Worm (Caenorhabditis elegans) whole organism, mixed stage, embryonic: ENCODE data around the gene C07H4.1.

Source experiments
- M03D4.4 ChIP-seq: sonication (generic microtip); optimal IDR thresholded peaks from 2 replicates; lab custom pipeline; 2017; ENCODE audit warnings: mild to moderate bottlenecking, missing genetic modification characterization, missing compliant biosample characterization
- bed-3 ChIP-seq: fragments of 200-800 bp; sonication (Bioruptor generic); optimal IDR thresholded peaks from 3 replicates; lab custom pipeline; 2018; ENCODE audit warnings: mild to moderate bottlenecking, missing genetic modification characterization, moderate library complexity, missing compliant biosample characterization
- blmp-1 ChIP-seq: fragments of 150-350 bp; optimal IDR thresholded peaks from 2 replicates; lab custom pipeline; 2014; ENCODE audit warnings: missing biosample characterization, missing genetic modification characterization
- ceh-39 ChIP-seq: fragments of 150-350 bp; optimal IDR thresholded peaks from 2 replicates; lab custom pipeline; 2014; ENCODE audit warnings: missing biosample characterization, missing genetic modification characterization
- ceh-43 ChIP-seq: fragments of 200-800 bp; sonication (Bioruptor generic); optimal IDR thresholded peaks from 2 replicates; lab custom pipeline; 2018; ENCODE audit warnings: mild to moderate bottlenecking, missing genetic modification characterization, moderate library complexity, missing compliant biosample characterization
- ceh-83 ChIP-seq: fragments of 200-800 bp; sonication (Bioruptor generic); optimal IDR thresholded peaks from 2 replicates; lab custom pipeline; 2018; ENCODE audit warnings: mild to moderate bottlenecking, missing genetic modification characterization, missing compliant biosample characterization
- ces-1 ChIP-seq: fragments of 150-350 bp; optimal IDR thresholded peaks from 2 replicates; lab custom pipeline; 2014; ENCODE audit warnings: missing biosample characterization, missing genetic modification reagents, missing genetic modification characterization
- cnd-1 ChIP-seq: fragments of 200-800 bp; sonication (Bioruptor generic); optimal IDR thresholded peaks from 2 replicates; lab custom pipeline; 2018; ENCODE audit warnings: mild to moderate bottlenecking, missing genetic modification characterization, missing compliant biosample characterization
- drap-1 ChIP-seq: fragments of 200-800 bp; sonication (Bioruptor generic); optimal IDR thresholded peaks from 3 replicates; lab custom pipeline; 2018; ENCODE audit warnings: mild to moderate bottlenecking, missing genetic modification characterization, missing compliant biosample characterization
- elt-1 ChIP-seq: sonication (generic microtip); optimal IDR thresholded peaks from 2 replicates; lab custom pipeline; 2017; ENCODE audit warnings: missing genetic modification characterization, mild to moderate bottlenecking, missing compliant biosample characterization, antibody characterized with exemption, moderate library complexity, borderline replicate concordance; ENCODE audit not compliant: insufficient read depth
- elt-3 ChIP-seq: fragments of 150-350 bp; optimal IDR thresholded peaks from 2 replicates; lab custom pipeline; 2014; ENCODE audit warnings: missing biosample characterization, missing genetic modification characterization
- flh-1 ChIP-seq: fragments of 200-800 bp; sonication (Bioruptor generic); optimal IDR thresholded peaks from 2 replicates; lab custom pipeline; 2018; ENCODE audit warnings: mild to moderate bottlenecking, missing genetic modification characterization, moderate library complexity, missing compliant biosample characterization
- ham-2 ChIP-seq: fragments of 200-800 bp; sonication (Bioruptor generic); optimal IDR thresholded peaks from 2 replicates; lab custom pipeline; 2018; ENCODE audit warnings: mild to moderate bottlenecking, missing genetic modification characterization, missing compliant biosample characterization
- hlh-1 ChIP-seq: fragments of 150-350 bp; optimal IDR thresholded peaks from 2 replicates; lab custom pipeline; 2014; ENCODE audit warnings: missing biosample characterization, missing genetic modification reagents, missing genetic modification characterization
- lin-13 ChIP-seq: fragments of 150-350 bp; optimal IDR thresholded peaks from 2 replicates; lab custom pipeline; 2014; ENCODE audit warnings: missing biosample characterization, missing genetic modification characterization
- lin-32 ChIP-seq: fragments of 200-800 bp; sonication (Bioruptor generic); optimal IDR thresholded peaks from 2 replicates; lab custom pipeline; 2018; ENCODE audit warnings: mild to moderate bottlenecking, missing genetic modification characterization, missing compliant biosample characterization
- lsy-2 ChIP-seq: fragments of 150-350 bp; optimal IDR thresholded peaks from 2 replicates; lab custom pipeline; 2014; ENCODE audit warnings: missing biosample characterization, missing genetic modification characterization
- mab-5 ChIP-seq: fragments of 150-350 bp; optimal IDR thresholded peaks from 2 replicates; lab custom pipeline; 2014; ENCODE audit warnings: missing biosample characterization, missing genetic modification characterization
- mep-1 ChIP-seq: fragments of 150-350 bp; optimal IDR thresholded peaks from 2 replicates; lab custom pipeline; 2017; ENCODE audit warnings: missing biosample characterization, missing genetic modification reagents, missing genetic modification characterization, inconsistent platforms
- mls-2 ChIP-seq: sonication (generic microtip); optimal IDR thresholded peaks from 2 replicates; lab custom pipeline; 2016; ENCODE audit warnings: mild to moderate bottlenecking, missing genetic modification characterization, moderate library complexity, missing compliant biosample characterization
- nhr-12 ChIP-seq: fragments of 150-350 bp; optimal IDR thresholded peaks from 2 replicates; lab custom pipeline; 2014; ENCODE audit warnings: missing biosample characterization, missing genetic modification characterization
- nhr-2 ChIP-seq: fragments of 150-350 bp; optimal IDR thresholded peaks from 2 replicates; lab custom pipeline; 2014; ENCODE audit warnings: missing biosample characterization, missing genetic modification characterization
- nhr-237 ChIP-seq: fragments of 150-350 bp; optimal IDR thresholded peaks from 2 replicates; lab custom pipeline; 2014; ENCODE audit warnings: missing biosample characterization, missing genetic modification characterization
- nhr-28 ChIP-seq: fragments of 150-350 bp; optimal IDR thresholded peaks from 2 replicates; lab custom pipeline; 2014; ENCODE audit warnings: missing biosample characterization, missing genetic modification characterization
- nhr-76 ChIP-seq: sonication (generic microtip); optimal IDR thresholded peaks from 2 replicates; lab custom pipeline; 2017; ENCODE audit warnings: missing biosample characterization, missing genetic modification characterization
- pha-4 ChIP-seq: fragments of 150-350 bp; optimal IDR thresholded peaks from 2 replicates; lab custom pipeline; 2018; ENCODE audit warnings: missing biosample characterization, missing genetic modification reagents, missing genetic modification characterization
- sem-2 ChIP-seq: fragments of 200-800 bp; sonication (Bioruptor generic); optimal IDR thresholded peaks from 2 replicates; lab custom pipeline; 2018; ENCODE audit warnings: mild to moderate bottlenecking, missing genetic modification characterization, missing compliant biosample characterization
- snpc-4 ChIP-seq: fragments of 150-350 bp; optimal IDR thresholded peaks from 2 replicates; lab custom pipeline; 2014; ENCODE audit warnings: missing biosample characterization, missing genetic modification characterization
- sptf-1 ChIP-seq: sonication (generic microtip); optimal IDR thresholded peaks from 2 replicates; lab custom pipeline; 2017; ENCODE audit warnings: mild to moderate bottlenecking, missing genetic modification characterization, moderate library complexity, missing compliant biosample characterization
- tbx-8 ChIP-seq: fragments of 200-800 bp; sonication (Bioruptor generic); optimal IDR thresholded peaks from 2 replicates; lab custom pipeline; 2018; ENCODE audit warnings: mild to moderate bottlenecking, missing genetic modification characterization, moderate library complexity, missing compliant biosample characterization
- unc-39 ChIP-seq: fragments of 150-350 bp; optimal IDR thresholded peaks from 2 replicates; lab custom pipeline; 2014; ENCODE audit warnings: missing biosample characterization, missing genetic modification characterization
- unc-62 ChIP-seq: fragments of 150-350 bp; optimal IDR thresholded peaks from 2 replicates; lab custom pipeline; 2014; ENCODE audit warnings: missing biosample characterization, missing genetic modification reagents, missing genetic modification characterization
- zip-8 ChIP-seq: fragments of 150-350 bp; optimal IDR thresholded peaks from 2 replicates; lab custom pipeline; 2014; ENCODE audit warnings: missing biosample characterization, missing genetic modification characterization
- ztf-11 ChIP-seq: fragments of 150-350 bp; optimal IDR thresholded peaks from 2 replicates; lab custom pipeline; 2014; ENCODE audit warnings: missing biosample characterization, missing genetic modification characterization

The C07H4.1 gene

DNA sequence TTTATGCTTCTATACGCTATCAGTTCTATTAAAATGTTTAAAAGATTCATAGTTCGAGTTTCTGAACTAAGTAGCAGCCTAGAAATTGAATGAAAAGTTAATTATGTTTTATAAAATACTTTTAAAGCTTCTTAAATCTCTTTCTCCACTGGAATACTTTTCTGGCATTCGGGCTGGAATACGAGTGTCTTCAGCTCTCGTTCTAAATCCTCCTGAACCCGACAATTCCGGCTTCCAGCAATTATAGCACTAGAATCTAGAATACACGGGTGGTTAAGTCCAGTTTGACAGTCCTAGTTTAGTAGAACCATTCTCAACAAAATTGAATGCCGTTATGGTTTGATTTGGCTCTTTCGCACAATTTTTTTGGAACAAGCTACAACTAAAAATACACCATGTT lies 38.9 kb upstream of the C07H4.1 start:
- TF ChIP-seq unc-62 (GFP tag; lab: Kevin White, UChicago) (no peak), flh-1 (no peak), unc-39 (no peak), nhr-2 (tag; lab: Kevin White, UChicago) (no peak), mep-1 (tag; lab: Kevin White, UChicago) (no peak), pha-4 (tag; lab: Kevin White, UChicago) (no peak), sptf-1 (tag; lab: Kevin White, UChicago) (no peak), mls-2 (tag; lab: Kevin White, UChicago) (no peak), ztf-11 (tag; lab: Kevin White, UChicago) (no peak), ceh-39 (tag; lab: Kevin White, UChicago) (no peak), M03D4.4 (tag; lab: Kevin White, UChicago) (no peak), nhr-76 (tag; lab: Kevin White, UChicago) (no peak), mab-5 (tag; lab: Kevin White, UChicago) (no peak), lin-13 (no peak), lsy-2 (tag; lab: Kevin White, UChicago) (no peak), sem-2 (no peak), hlh-1 (tag; lab: Kevin White, UChicago) (no peak), snpc-4 (tag; lab: Kevin White, UChicago) (no peak), ceh-83 (GFP tag; lab: Kevin White, UChicago) (no peak), ceh-43 (GFP tag; lab: Kevin White, UChicago) (no peak)

DNA sequence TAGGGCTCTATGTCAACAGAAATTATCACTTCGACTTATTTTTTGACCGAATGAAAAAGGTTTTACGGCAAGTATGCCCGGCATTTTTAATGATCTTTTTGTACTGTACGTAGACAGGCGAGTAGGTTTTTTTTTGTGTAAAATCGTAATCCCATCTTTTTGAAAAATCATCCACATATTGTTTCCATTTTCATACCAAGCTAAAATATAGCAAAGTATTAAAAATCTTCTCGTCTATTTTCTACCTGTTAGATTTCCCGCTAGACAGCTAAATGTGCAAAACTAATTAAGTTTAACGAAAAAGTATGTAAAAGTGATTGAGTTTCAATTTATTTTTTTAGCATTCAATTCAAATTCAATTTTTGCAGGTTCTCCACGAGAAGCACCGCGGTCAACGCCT lies 37.9 kb upstream of the C07H4.1 start, which contains the start of gene C16D2.1:
Gene C16D2.1 (plus strand): TSS at position 301 of the 400 bp plus-strand sequence.
- TF ChIP-seq nhr-237 (tag; lab: Kevin White, UChicago) (no peak), cnd-1 (tag; lab: Kevin White, UChicago) (no peak), tbx-8 (no peak), snpc-4 (tag; lab: Kevin White, UChicago) (no peak), nhr-12 (tag; lab: Kevin White, UChicago) (no peak), lin-32 (no peak), zip-8 (no peak), lin-13 (no peak), drap-1 (GFP tag; lab: Kevin White, UChicago) (no peak), ceh-43 (GFP tag; lab: Kevin White, UChicago) (no peak), mep-1 (tag; lab: Kevin White, UChicago) (no peak), ham-2 (no peak)
- TF ChIP-seq, all 35 proteins: peak for 0

- no peak for TF ChIP-seq nhr-2 (tag; lab: Kevin White, UChicago)
- TF ChIP-seq cnd-1 (tag; lab: Kevin White, UChicago): no peak
- TF ChIP-seq tbx-8: no peak
- no peak for TF ChIP-seq bed-3 (GFP tag; lab: Kevin White, UChicago)
- no peak for TF ChIP-seq lsy-2 (tag; lab: Kevin White, UChicago)
- TF ChIP-seq unc-62 (GFP tag; lab: Kevin White, UChicago): no peak
- no peak for TF ChIP-seq mls-2 (tag; lab: Kevin White, UChicago)
- TF ChIP-seq mep-1 (tag; lab: Kevin White, UChicago): no peak
- TF ChIP-seq pha-4 (tag; lab: Kevin White, UChicago): no peak
- TF ChIP-seq, all 35 proteins: peak for 0
Measured at ce11 chrII:9130339-9130738, 36.9 kb upstream of the C07H4.1 start.

DNA sequence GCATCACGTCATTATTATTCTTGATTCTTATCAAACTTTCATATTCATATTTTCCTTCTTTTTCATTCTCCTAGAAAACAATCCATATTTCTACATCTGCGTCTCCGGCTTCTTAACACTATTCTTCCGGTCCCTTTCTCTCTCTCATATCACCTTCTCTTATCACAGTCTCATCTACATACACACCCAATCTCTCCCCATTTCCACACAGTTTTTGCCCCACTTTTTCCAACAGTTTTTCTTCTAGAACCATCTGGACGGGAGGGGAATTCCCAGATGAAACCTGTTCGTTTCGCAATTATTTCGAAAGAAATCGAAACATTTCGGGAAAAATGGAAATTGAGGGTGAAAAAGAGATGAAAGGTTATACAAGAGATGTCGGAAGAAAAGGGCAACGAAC lies 34.6 kb upstream of the C07H4.1 start:
- TF ChIP-seq ztf-11 (tag; lab: Kevin White, UChicago) (no peak), nhr-237 (tag; lab: Kevin White, UChicago) (peak; percentile 58), bed-3 (GFP tag; lab: Kevin White, UChicago) (no peak), elt-3 (tag; lab: Kevin White, UChicago) (peak; percentile 91), elt-1 (tag; lab: Kevin White, UChicago) (peak; percentile 10)

DNA sequence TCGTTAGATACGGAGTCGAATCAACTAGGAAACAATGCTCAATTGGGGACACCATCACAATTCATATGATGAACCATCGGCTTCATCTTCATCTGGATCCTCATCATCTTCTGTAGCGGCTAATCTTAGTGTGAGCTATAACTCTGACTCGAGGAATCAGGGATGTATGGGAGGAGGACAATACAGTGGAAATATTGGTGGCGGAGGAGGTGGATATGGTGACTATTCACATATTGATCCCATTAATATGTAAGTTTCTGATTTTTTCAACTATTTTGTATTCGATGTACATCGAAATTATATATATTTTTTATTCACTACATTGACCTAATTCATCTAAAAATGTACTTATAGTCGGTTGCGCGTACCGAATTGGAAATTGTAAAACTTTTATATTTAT lies 33.9 kb upstream of the C07H4.1 start:
- TF ChIP-seq ces-1 (no peak), cnd-1 (tag; lab: Kevin White, UChicago) (no peak), unc-39 (no peak), elt-3 (tag; lab: Kevin White, UChicago) (no peak), unc-62 (GFP tag; lab: Kevin White, UChicago) (no peak), ceh-83 (GFP tag; lab: Kevin White, UChicago) (no peak), sem-2 (no peak), ceh-39 (tag; lab: Kevin White, UChicago) (no peak), mab-5 (tag; lab: Kevin White, UChicago) (no peak), nhr-76 (tag; lab: Kevin White, UChicago) (no peak), snpc-4 (tag; lab: Kevin White, UChicago) (no peak), blmp-1 (tag; lab: Kevin White, UChicago) (no peak), nhr-28 (tag; lab: Kevin White, UChicago) (no peak), lin-13 (no peak), tbx-8 (no peak), ceh-43 (GFP tag; lab: Kevin White, UChicago) (no peak), elt-1 (tag; lab: Kevin White, UChicago) (no peak), hlh-1 (tag; lab: Kevin White, UChicago) (no peak), nhr-2 (tag; lab: Kevin White, UChicago) (no peak)
